Worm (Caenorhabditis elegans): ENCODE data around the gene K04G11.3.

ce11 chrX:14322793-14323192 is 24.7 kb downstream of the K04G11.3 start:
- TF ChIP-seq unc-130 (tag; optimal IDR thresholded peaks at IDR 0.05) (no peak), alr-1 (tag; optimal IDR thresholded peaks at IDR 0.05; ENCODE audit: borderline replicate concordance) (no peak), ces-1 (GFP tag; optimal IDR thresholded peaks at IDR 0.05) (no peak)
